Fruit fly (Drosophila melanogaster): ENCODE results near the gene Ca-alpha1T.

Gene Ca-alpha1T

DNA sequence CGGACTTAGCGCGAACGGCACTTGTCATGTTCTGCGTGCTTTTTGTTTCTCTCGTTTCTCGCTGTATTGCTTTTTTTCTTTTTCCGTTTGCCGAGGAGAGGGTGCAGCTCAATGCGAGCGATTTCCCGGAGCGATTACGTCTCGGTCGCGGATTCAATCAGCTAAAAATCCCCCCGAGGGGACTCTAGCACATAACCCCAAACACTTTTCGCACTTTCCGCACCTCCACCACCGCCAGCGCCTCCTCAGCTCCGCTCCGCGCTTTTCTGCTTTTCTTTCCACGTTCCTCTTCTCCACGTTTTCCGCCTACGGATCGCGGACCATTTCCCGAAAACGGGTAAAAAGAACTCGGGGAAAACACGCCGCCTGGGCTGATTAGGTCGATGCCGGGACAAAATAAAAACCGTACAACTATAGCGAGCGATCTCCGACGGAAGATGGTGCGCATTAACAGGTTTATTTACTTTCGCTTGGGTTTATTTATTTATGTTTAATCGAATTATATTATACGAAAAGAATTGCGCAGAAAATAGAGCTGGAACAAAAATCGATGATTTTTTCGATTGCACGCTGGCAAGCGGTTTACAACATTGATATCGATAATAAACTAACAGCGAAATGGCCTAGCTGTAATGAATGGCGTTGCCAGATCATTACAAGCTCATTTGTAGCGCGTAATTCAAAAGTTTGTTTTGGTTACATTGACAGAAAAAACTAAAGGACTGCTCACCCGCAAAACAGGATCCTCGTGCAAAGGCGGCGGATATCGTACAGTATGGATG, 102.4 kb downstream of the Ca-alpha1T start, which contains the start of gene raptor:
raptor (minus strand) TSS at position 523 of the 782 bp plus-strand sequence.
- TF ChIP-seq CG1621 (tag; optimal IDR thresholded peaks at IDR 0.05) (peak; percentile 33), ss (GFP tag; optimal IDR thresholded peaks at IDR 0.05) (peak in 1 of 2 experiments; percentile 10), CG6163 (GFP tag; IDR thresholded peaks at IDR 0.05) (peak; percentile 58; the same call in 1 of the 3 replicates), Ets96B (tag; optimal IDR thresholded peaks at IDR 0.05) (no peak), Eip93F (GFP tag; optimal IDR thresholded peaks at IDR 0.05) (no peak), Eip78C (GFP tag) (peak; percentile 47), CG8319 (GFP tag; optimal IDR thresholded peaks at IDR 0.05) (no peak), CG32006 (GFP tag; optimal IDR thresholded peaks at IDR 0.05) (peak; percentile 5), CG11294 (GFP tag; IDR thresholded peaks at IDR 0.05) (no peak), eg (GFP tag; IDR thresholded peaks at IDR 0.05) (0 out of 3 replicates have a peak, but pooled peaks have one; percentile 38), CG15336 (GFP tag; IDR thresholded peaks at IDR 0.05) (0 out of 2 replicates have a peak, but pooled peaks have one; percentile 25), Hr39 (GFP tag; optimal IDR thresholded peaks at IDR 0.05) (no peak), svp (GFP tag) (peak; percentile 63)

DNA sequence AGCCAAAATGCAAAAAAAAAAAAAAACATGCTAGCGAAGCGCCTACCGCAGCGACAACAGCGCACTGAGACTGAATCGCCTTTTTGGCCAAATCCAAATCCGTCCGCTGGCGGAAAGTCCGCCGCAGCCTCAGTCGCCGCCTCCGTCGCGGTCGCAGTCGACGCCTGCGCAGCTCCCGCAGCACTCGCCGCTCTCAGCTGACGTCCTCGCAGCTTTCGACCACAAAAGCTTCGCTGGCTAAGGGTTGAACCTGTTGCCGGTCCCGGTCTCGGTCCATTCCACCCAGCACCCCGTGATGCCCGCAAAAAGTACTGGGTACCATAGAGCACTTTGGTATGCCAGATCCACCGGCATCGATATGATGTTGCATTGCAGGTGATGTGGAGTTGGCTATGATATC, 111.0 kb downstream of the Ca-alpha1T start, which contains the start of gene CG4660:
CG4660 (minus strand) TSS at position 77 of the 400 bp plus-strand sequence.
- TF ChIP-seq eg (GFP tag; IDR thresholded peaks at IDR 0.05) (0 out of 3 replicates have a peak, but pooled peaks have one; percentile 36), CG16779 (tag; optimal IDR thresholded peaks at IDR 0.05) (no peak)

DNA sequence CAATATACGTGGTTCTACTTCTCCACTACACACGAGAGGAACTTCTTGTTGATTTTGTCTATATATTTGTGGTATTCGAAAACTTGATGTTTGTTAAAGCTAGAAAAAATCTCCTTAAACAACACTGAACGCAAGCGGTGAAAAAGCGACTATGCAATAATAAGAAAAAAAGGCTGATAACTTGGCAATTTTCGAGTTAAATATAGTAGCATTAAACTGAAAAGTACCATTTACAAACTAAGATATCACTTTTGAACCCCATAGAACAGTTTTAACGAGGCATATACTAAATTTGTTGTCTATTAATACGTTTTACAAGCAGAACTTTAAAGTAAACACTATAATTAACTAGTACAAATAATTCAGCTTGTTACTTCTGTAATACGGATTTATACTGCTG, 114.6 kb downstream of the Ca-alpha1T start, which contains the start of gene CG4666:
CG4666 (minus strand) TSS at position 101 of the 400 bp plus-strand sequence.
- TF ChIP-seq CG7368 (GFP tag; optimal IDR thresholded peaks at IDR 0.05) (no peak), CG11762 (GFP tag; optimal IDR thresholded peaks at IDR 0.05; ENCODE audit: insufficient read depth) (no peak), CG34406 (GFP tag; optimal IDR thresholded peaks at IDR 0.05) (no peak), CG11902 (GFP tag; optimal IDR thresholded peaks at IDR 0.05) (no peak), ss (GFP tag; optimal IDR thresholded peaks at IDR 0.05) (no peak), Smox (GFP tag; optimal IDR thresholded peaks at IDR 0.05) (no peak), eg (GFP tag; IDR thresholded peaks at IDR 0.05) (no peak), Eip78C (GFP tag) (peak; percentile 30)

DNA sequence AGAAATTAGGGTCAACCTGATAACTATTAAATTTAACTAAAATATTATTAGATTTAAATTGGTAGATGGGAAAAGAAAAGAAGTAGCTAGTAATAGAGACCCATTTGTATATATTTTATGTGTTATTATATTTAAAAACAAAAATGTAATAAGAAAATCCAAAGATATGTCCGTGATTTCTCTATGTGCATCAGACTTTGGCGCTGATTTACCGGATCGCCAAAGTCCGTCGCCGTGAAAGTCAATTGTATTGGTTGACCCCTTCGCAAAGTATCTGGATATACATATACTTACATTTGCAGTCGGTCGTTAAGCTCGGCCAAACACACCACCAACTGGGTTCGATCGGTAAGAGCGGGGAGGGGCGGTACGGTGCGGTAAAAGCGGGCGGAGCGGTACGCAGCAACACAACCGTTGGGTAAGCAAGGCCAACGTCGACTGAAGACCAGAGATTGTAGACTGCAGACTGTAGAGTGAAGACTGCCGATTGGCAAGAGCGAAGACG, 115.2 kb downstream of the Ca-alpha1T start:
- TF ChIP-seq CG4318 (GFP tag; optimal IDR thresholded peaks at IDR 0.05) (peak; percentile 79), fkh (GFP tag; optimal IDR thresholded peaks at IDR 0.05) (no peak), Met (GFP tag; optimal IDR thresholded peaks at IDR 0.05) (peak; percentile 11), CG34406 (GFP tag; optimal IDR thresholded peaks at IDR 0.05) (peak; percentile 83), CG6854 (GFP tag; optimal IDR thresholded peaks at IDR 0.05) (no peak), Ets21C (GFP tag; optimal IDR thresholded peaks at IDR 0.05) (no peak), svp (GFP tag) (peak; percentile 71), CG8632 (GFP tag; optimal IDR thresholded peaks at IDR 0.05) (peak; percentile 85), CG8119 (GFP tag; IDR thresholded peaks at IDR 0.05) (peak; percentile 93), acj6 (GFP tag; optimal IDR thresholded peaks at IDR 0.05) (peak; percentile 77), CG1621 (tag; optimal IDR thresholded peaks at IDR 0.05) (no peak), achi (GFP tag; optimal IDR thresholded peaks at IDR 0.05) (peak; percentile 82), Hr39 (GFP tag; optimal IDR thresholded peaks at IDR 0.05) (no peak), Lpt (GFP tag; optimal IDR thresholded peaks at IDR 0.05) (peak; percentile 89), Sox102F (GFP tag; optimal IDR thresholded peaks at IDR 0.05) (peak; percentile 21), CG6808 (GFP tag; optimal IDR thresholded peaks at IDR 0.05) (peak; percentile 43), Smox (GFP tag; optimal IDR thresholded peaks at IDR 0.05) (peak; percentile 49), Sox15 (GFP tag; optimal IDR thresholded peaks at IDR 0.05) (peak; percentile 59), cyc (GFP tag; optimal IDR thresholded peaks at IDR 0.05) (no peak), CG7368 (GFP tag; optimal IDR thresholded peaks at IDR 0.05) (peak; percentile 23), CG32006 (GFP tag; optimal IDR thresholded peaks at IDR 0.05) (peak; percentile 92), CG15336 (GFP tag; IDR thresholded peaks at IDR 0.05) (peak; percentile 94), Gug (GFP tag; IDR thresholded peaks at IDR 0.05) (peak; percentile 66), CG31627 (GFP tag; optimal IDR thresholded peaks at IDR 0.05) (peak; percentile 12), CG3032 (tag; optimal IDR thresholded peaks at IDR 0.05) (peak; percentile 63), CG8319 (GFP tag; optimal IDR thresholded peaks at IDR 0.05) (peak; percentile 30), CG16779 (tag; optimal IDR thresholded peaks at IDR 0.05) (peak; percentile 57), CG10631 (GFP tag; optimal IDR thresholded peaks at IDR 0.05) (peak; percentile 80), dsx (GFP tag; optimal IDR thresholded peaks at IDR 0.05; ENCODE audit: poor library complexity, severe bottlenecking) (peak; percentile 49), salr (GFP tag; optimal IDR thresholded peaks at IDR 0.05) (peak in 1 of 2 experiments; percentile 75), Eip78C (GFP tag) (peak; percentile 94), Sox14 (GFP tag; optimal IDR thresholded peaks at IDR 0.05) (no peak), fd59A (GFP tag; optimal IDR thresholded peaks at IDR 0.05) (peak; percentile 51)
